Fruit fly (Drosophila melanogaster): ENCODE measurements around the gene kat-60L1.
A peak's percentile ranks its signal among the peaks of the same experiment; 100 is the strongest.

dm6 chr3R:5789025-5789953, 7.7 kb downstream of the kat-60L1 start, which contains the start of the genes Hat1 and Rpn5:
- TF ChIP-seq pan (optimal IDR thresholded peaks at IDR 0.05): no peak
- TF ChIP-seq Abd-B (GFP tag; optimal IDR thresholded peaks at IDR 0.05): no peak
- peak; percentile 91 for TF ChIP-seq Hnf4 (GFP tag; optimal IDR thresholded peaks at IDR 0.05)
- peak; percentile 45 for TF ChIP-seq Mio (GFP tag; optimal IDR thresholded peaks at IDR 0.05)
- TF ChIP-seq Myc (optimal IDR thresholded peaks at IDR 0.05): peak; percentile 84
- peak; percentile 96 for TF ChIP-seq Jra (GFP tag; optimal IDR thresholded peaks at IDR 0.05)
- peak; percentile 90 for TF ChIP-seq br (GFP tag; optimal IDR thresholded peaks at IDR 0.05)
- TF ChIP-seq jim (GFP tag; optimal IDR thresholded peaks at IDR 0.05): no peak
- TF ChIP-seq fru (GFP tag; optimal IDR thresholded peaks at IDR 0.05): peak; percentile 93
- TF ChIP-seq psq (GFP tag; optimal IDR thresholded peaks at IDR 0.05): peak; percentile 86
- TF ChIP-seq dsf (GFP tag; optimal IDR thresholded peaks at IDR 0.05; ENCODE audit: borderline replicate concordance): peak; percentile 85
